Fruit fly (Drosophila melanogaster): ENCODE data around the gene Abcd3.

DNA sequence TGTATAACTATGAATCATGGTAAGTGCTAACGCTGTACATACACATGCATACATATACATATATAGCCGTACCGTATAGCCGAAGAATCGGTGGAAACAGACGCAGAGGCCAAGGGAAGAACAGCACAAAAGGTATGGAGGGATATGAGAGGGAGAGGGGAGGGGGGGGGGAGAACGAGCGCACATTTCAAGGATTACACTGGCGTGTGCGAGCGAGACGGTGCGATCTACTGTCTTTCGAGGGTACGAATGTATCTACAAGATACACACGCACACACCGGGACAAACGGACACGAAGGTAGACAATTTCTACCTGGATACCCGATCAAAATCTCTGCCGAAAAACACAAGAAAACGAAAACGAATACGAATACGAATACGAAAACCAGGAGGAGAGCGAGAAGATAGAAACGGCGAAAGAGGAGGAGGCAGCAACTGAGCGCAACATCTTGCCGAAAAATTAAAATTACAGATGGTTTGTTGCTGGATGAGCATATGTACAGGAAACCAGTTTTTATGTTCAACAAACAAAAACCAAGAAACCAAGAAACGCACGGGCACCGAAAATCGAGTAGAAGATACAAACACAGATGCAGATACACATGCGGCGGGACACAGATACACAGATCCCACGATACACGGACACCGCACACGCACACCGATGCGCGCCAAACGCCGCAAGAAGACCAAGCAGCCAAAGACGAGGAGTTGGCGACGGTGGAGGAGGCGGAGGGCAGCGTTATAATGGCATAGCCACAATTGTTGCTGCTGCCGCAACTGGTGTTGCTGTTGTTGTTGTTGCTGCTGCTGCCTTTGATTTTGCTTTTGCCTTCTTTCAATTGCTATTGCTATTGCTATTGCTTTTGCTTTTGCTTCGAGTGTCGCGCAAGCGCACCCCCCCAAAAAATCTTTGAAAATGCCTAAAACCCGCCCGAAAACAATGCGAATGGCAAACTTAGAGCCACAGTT, 23.4 kb downstream of the Abcd3 start:
- TF ChIP-seq Hr96 (GFP tag; optimal IDR thresholded peaks at IDR 0.05) = no peak
- TF ChIP-seq kay (GFP tag; ENCODE audit: borderline replicate concordance) = no peak

All from whole organism, adult.